Fruit fly (Drosophila melanogaster) whole organism, pupa: ENCODE data around the gene Kr-h2.

ENCODE experiments used
- CG13204 ChIP-seq: fragments of 200-800 bp; sonication (Bioruptor generic); optimal IDR thresholded peaks from 2 replicates; lab custom pipeline; 2018; ENCODE audit warnings: missing biosample characterization, mild to moderate bottlenecking, missing genetic modification characterization, moderate library complexity
- CG14655 ChIP-seq: fragments of 200-800 bp; sonication (Bioruptor generic); optimal IDR thresholded peaks from 3 replicates; lab custom pipeline; 2017; ENCODE audit warnings: mild to moderate bottlenecking, missing biosample characterization, missing genetic modification reagents, missing genetic modification characterization
- CG17806 ChIP-seq: fragments of 200-800 bp; sonication (Bioruptor generic); optimal IDR thresholded peaks from 2 replicates; lab custom pipeline; 2018; ENCODE audit warnings: missing biosample characterization, mild to moderate bottlenecking, missing genetic modification characterization, moderate library complexity
- CG32121 ChIP-seq: fragments of 200-800 bp; sonication (Bioruptor generic); IDR thresholded peaks from 2 replicates; pipeline ENCODE4 v1.3.6; 2022; ENCODE audit warnings: missing biosample characterization, missing genetic modification characterization
- CG4496 ChIP-seq: fragments of 200-800 bp; sonication (Bioruptor generic); IDR thresholded peaks from 3 replicates; pipeline ENCODE4 v1.3.6; 2022; ENCODE audit warnings: missing biosample characterization, missing genetic modification characterization
- EcR ChIP-seq: fragments of 200-800 bp; sonication (Bioruptor generic); optimal IDR thresholded peaks from 3 replicates; lab custom pipeline; 2019; ENCODE audit warnings: missing biosample characterization, missing genetic modification characterization, mild to moderate bottlenecking, moderate library complexity, missing genetic modification reagents
- Pif1A ChIP-seq: fragments of 200-800 bp; sonication (Bioruptor generic); optimal IDR thresholded peaks from 3 replicates; lab custom pipeline; 2016; ENCODE audit warnings: missing biosample characterization, missing genetic modification characterization
- Pif1B ChIP-seq: fragments of 200-800 bp; sonication (Bioruptor generic); optimal IDR thresholded peaks from 3 replicates; lab custom pipeline; 2016; ENCODE audit warnings: missing biosample characterization, missing genetic modification characterization
- fd96Ca ChIP-seq: fragments of 200-800 bp; sonication (Bioruptor generic); IDR thresholded peaks from 3 replicates; pipeline ENCODE4 v1.3.6; 2022; ENCODE audit warnings: missing biosample characterization, missing genetic modification characterization
- rn ChIP-seq: fragments of 200-800 bp; sonication (Bioruptor generic); IDR thresholded peaks from 2 replicates; pipeline ENCODE4 v1.3.6; 2022; ENCODE audit warnings: missing biosample characterization, missing genetic modification characterization

- TF ChIP-seq CG32121 (GFP tag; lab: Robert Waterston, UW): no peak
- no peak for TF ChIP-seq Pif1A
- no peak for TF ChIP-seq CG14655 (GFP tag; lab: Kevin White, UChicago)
- no peak for TF ChIP-seq Pif1B (GFP tag; lab: Kevin White, UChicago)
- no peak for TF ChIP-seq CG13204 (GFP tag; lab: Kevin White, UChicago)
- no peak for TF ChIP-seq CG17806 (tag; lab: Kevin White, UChicago)
- no peak for TF ChIP-seq fd96Ca (GFP tag; lab: Robert Waterston, UW)
- TF ChIP-seq CG4496 (GFP tag; lab: Robert Waterston, UW): no peak
- no peak for TF ChIP-seq EcR (GFP tag; lab: Kevin White, UChicago)
- TF ChIP-seq rn (GFP tag; lab: Robert Waterston, UW): no peak
Observed at dm6 chr2L:6110781-6111180, 40.0 kb downstream of the Kr-h2 start.
